Worm (Caenorhabditis elegans): ENCODE measurements around the gene H23N18.5.
A peak's percentile ranks its signal among the peaks of the same experiment; 100 is the strongest.

Gene H23N18.5

ce11 chrV:4912313-4912712 lies at the start of gene H23N18.5:
Gene H23N18.5 (minus strand): TSS chrV:4912381.
- TF ChIP-seq nhr-21 (tag; optimal IDR thresholded peaks at IDR 0.05) (peak; percentile 48), C34F6.9 (tag; optimal IDR thresholded peaks at IDR 0.05) (no peak), nhr-25 (tag; optimal IDR thresholded peaks at IDR 0.05) (peak; percentile 54), sem-4 (tag; optimal IDR thresholded peaks at IDR 0.05) (no peak), Y55F3AM.14 (GFP tag; optimal IDR thresholded peaks at IDR 0.05) (peak; percentile 5)

ce11 chrV:4960686-4961085 lies 48.5 kb upstream of the H23N18.5 start:
- TF ChIP-seq lin-11 (tag; optimal IDR thresholded peaks at IDR 0.05), result no peak
- no peak for TF ChIP-seq nhr-237 (tag; optimal IDR thresholded peaks at IDR 0.05)
- TF ChIP-seq peb-1 (tag; optimal IDR thresholded peaks at IDR 0.05), result no peak
- TF ChIP-seq fos-1 (tag; optimal IDR thresholded peaks at IDR 0.05), result no peak
- TF ChIP-seq ama-1 (optimal IDR thresholded peaks at IDR 0.05), result no peak
- TF ChIP-seq mdl-1 (tag; optimal IDR thresholded peaks at IDR 0.05), result no peak
- TF ChIP-seq nhr-12 (tag; optimal IDR thresholded peaks at IDR 0.05), result no peak
- TF ChIP-seq nhr-21 (tag; optimal IDR thresholded peaks at IDR 0.05), result no peak
- no peak for TF ChIP-seq blmp-1 (tag; optimal IDR thresholded peaks at IDR 0.05; ENCODE audit: insufficient read depth)
- no peak for TF ChIP-seq ceh-82 (tag; optimal IDR thresholded peaks at IDR 0.05)
- TF ChIP-seq ztf-11 (tag; optimal IDR thresholded peaks at IDR 0.05), result no peak
- TF ChIP-seq unc-62 (GFP tag; optimal IDR thresholded peaks at IDR 0.05), result no peak

- TF ChIP-seq fos-1 (tag; optimal IDR thresholded peaks at IDR 0.05) (no peak), nhr-129 (tag; optimal IDR thresholded peaks at IDR 0.05) (no peak), ceh-82 (tag; optimal IDR thresholded peaks at IDR 0.05) (no peak), mbf-1 (tag; optimal IDR thresholded peaks at IDR 0.05) (no peak), ztf-1 (GFP tag; conservative IDR thresholded peaks at IDR 0.05) (no peak), ztf-11 (tag; optimal IDR thresholded peaks at IDR 0.05) (no peak), elt-1 (tag; optimal IDR thresholded peaks at IDR 0.05) (no peak), crh-2 (tag; optimal IDR thresholded peaks at IDR 0.05) (no peak), peb-1 (tag; optimal IDR thresholded peaks at IDR 0.05) (no peak), egl-27 (tag; optimal IDR thresholded peaks at IDR 0.05) (no peak), mab-5 (tag; optimal IDR thresholded peaks at IDR 0.05) (no peak)
Observed at ce11 chrV:4957619-4958018, 45.4 kb upstream of the H23N18.5 start.

ce11 chrV:4956529-4956928 lies 44.3 kb upstream of the H23N18.5 start, which contains the start of gene str-208:
Gene str-208 (plus strand): TSS chrV:4956829.
- TF ChIP-seq elt-3 (tag; optimal IDR thresholded peaks at IDR 0.05) (no peak), nhr-77 (tag; optimal IDR thresholded peaks at IDR 0.05) (no peak), mab-5 (tag; optimal IDR thresholded peaks at IDR 0.05) (no peak), aly-2 (tag; optimal IDR thresholded peaks at IDR 0.05) (no peak), unc-39 (tag; optimal IDR thresholded peaks at IDR 0.05) (no peak), nhr-21 (tag; optimal IDR thresholded peaks at IDR 0.05) (no peak), fos-1 (tag; optimal IDR thresholded peaks at IDR 0.05) (no peak), Y55F3AM.14 (GFP tag; optimal IDR thresholded peaks at IDR 0.05) (no peak), R02D3.7 (tag; optimal IDR thresholded peaks at IDR 0.05) (no peak), nhr-6 (tag; optimal IDR thresholded peaks at IDR 0.05) (no peak), unc-62 (GFP tag; optimal IDR thresholded peaks at IDR 0.05) (no peak), mbf-1 (tag; optimal IDR thresholded peaks at IDR 0.05) (no peak), nhr-25 (tag; optimal IDR thresholded peaks at IDR 0.05) (no peak), ceh-82 (tag; optimal IDR thresholded peaks at IDR 0.05) (no peak), skn-1 (tag; optimal IDR thresholded peaks at IDR 0.05) (no peak), lin-39 (tag; optimal IDR thresholded peaks at IDR 0.05) (no peak), crh-2 (tag; optimal IDR thresholded peaks at IDR 0.05) (no peak)

- TF ChIP-seq nhr-10 (tag; optimal IDR thresholded peaks at IDR 0.05) (no peak), nhr-129 (tag; optimal IDR thresholded peaks at IDR 0.05) (no peak), ceh-82 (tag; optimal IDR thresholded peaks at IDR 0.05) (no peak), ama-1 (optimal IDR thresholded peaks at IDR 0.05) (no peak), ztf-1 (GFP tag; conservative IDR thresholded peaks at IDR 0.05) (no peak), lin-13 (GFP tag; optimal IDR thresholded peaks at IDR 0.05) (no peak), ztf-4 (tag; optimal IDR thresholded peaks at IDR 0.05) (no peak), sma-9 (GFP tag; optimal IDR thresholded peaks at IDR 0.05) (no peak), sma-9 (tag; optimal IDR thresholded peaks at IDR 0.05) (no peak), sem-4 (tag; optimal IDR thresholded peaks at IDR 0.05) (no peak), alr-1 (tag; optimal IDR thresholded peaks at IDR 0.05) (no peak), snpc-4 (tag; optimal IDR thresholded peaks at IDR 0.05) (no peak), unc-55 (GFP tag; optimal IDR thresholded peaks at IDR 0.05) (no peak), peb-1 (tag; optimal IDR thresholded peaks at IDR 0.05) (no peak), dmd-4 (tag; optimal IDR thresholded peaks at IDR 0.05) (no peak), nhr-6 (tag; optimal IDR thresholded peaks at IDR 0.05) (no peak), skn-1 (tag; optimal IDR thresholded peaks at IDR 0.05) (no peak), mbf-1 (tag; optimal IDR thresholded peaks at IDR 0.05) (no peak), C34F6.9 (tag; optimal IDR thresholded peaks at IDR 0.05) (no peak), aly-2 (tag; optimal IDR thresholded peaks at IDR 0.05) (no peak), zag-1 (tag; optimal IDR thresholded peaks at IDR 0.05) (no peak)
Observed at ce11 chrV:4951434-4951833, 39.3 kb upstream of the H23N18.5 start, which contains the start of gene str-207. Gene str-207 (plus strand): TSS chrV:4951734.

Measured in whole organism, L2 larva.